Worm (Caenorhabditis elegans) whole organism, L2 larva: ENCODE measurements around the gene srlf-29.

Experiments
- aly-2 ChIP-seq: fragments of 150-350 bp; optimal IDR thresholded peaks from 2 replicates; lab custom pipeline; 2014; ENCODE audit warnings: missing biosample characterization, missing genetic modification characterization
- blmp-1 ChIP-seq: sonication (generic microtip); optimal IDR thresholded peaks from 2 replicates; lab custom pipeline; 2017; ENCODE audit warnings: missing genetic modification characterization, mild to moderate bottlenecking, missing compliant biosample characterization, antibody characterized with exemption, moderate library complexity; ENCODE audit not compliant: insufficient read depth
- ceh-16 ChIP-seq: fragments of 150-350 bp; optimal IDR thresholded peaks from 2 replicates; lab custom pipeline; 2014; ENCODE audit warnings: missing biosample characterization, missing genetic modification characterization
- crh-2 ChIP-seq: sonication (generic microtip); optimal IDR thresholded peaks from 2 replicates; lab custom pipeline; 2017; ENCODE audit warnings: missing biosample characterization, missing genetic modification characterization
- elt-3 ChIP-seq: sonication (generic microtip); optimal IDR thresholded peaks from 2 replicates; lab custom pipeline; 2017; ENCODE audit warnings: missing biosample characterization, missing genetic modification characterization
- lin-13 ChIP-seq: fragments of 150-350 bp; optimal IDR thresholded peaks from 2 replicates; lab custom pipeline; 2014; ENCODE audit warnings: missing biosample characterization, missing genetic modification reagents, missing genetic modification characterization
- lsy-2 ChIP-seq, 2 experiments: fragments of 150-350 bp in 1 of 2; sonication (generic microtip) in 1 of 2; optimal IDR thresholded peaks; 2 replicates each; lab custom pipeline; 2014 to 2017; ENCODE audit warnings: missing biosample characterization in 2 of 2, missing genetic modification characterization in 2 of 2
- mbf-1 ChIP-seq: sonication (generic microtip); optimal IDR thresholded peaks from 2 replicates; lab custom pipeline; 2017; ENCODE audit warnings: missing biosample characterization, missing genetic modification characterization
- nhr-11 ChIP-seq: fragments of 150-350 bp; optimal IDR thresholded peaks from 2 replicates; lab custom pipeline; 2014; ENCODE audit warnings: missing biosample characterization, missing genetic modification characterization
- nhr-77 ChIP-seq: fragments of 150-350 bp; optimal IDR thresholded peaks from 2 replicates; lab custom pipeline; 2014; ENCODE audit warnings: missing biosample characterization, missing genetic modification characterization
- snpc-4 ChIP-seq: fragments of 150-350 bp; optimal IDR thresholded peaks from 2 replicates; lab custom pipeline; 2014; ENCODE audit warnings: missing biosample characterization, missing genetic modification characterization
- unc-55 ChIP-seq: fragments of 150-350 bp; sonication (generic microtip); optimal IDR thresholded peaks from 3 replicates; lab custom pipeline; 2014; ENCODE audit warnings: missing biosample characterization, missing genetic modification reagents, missing genetic modification characterization
- ztf-4 ChIP-seq: fragments of 150-350 bp; optimal IDR thresholded peaks from 2 replicates; lab custom pipeline; 2014; ENCODE audit warnings: missing biosample characterization, missing genetic modification characterization

DNA sequence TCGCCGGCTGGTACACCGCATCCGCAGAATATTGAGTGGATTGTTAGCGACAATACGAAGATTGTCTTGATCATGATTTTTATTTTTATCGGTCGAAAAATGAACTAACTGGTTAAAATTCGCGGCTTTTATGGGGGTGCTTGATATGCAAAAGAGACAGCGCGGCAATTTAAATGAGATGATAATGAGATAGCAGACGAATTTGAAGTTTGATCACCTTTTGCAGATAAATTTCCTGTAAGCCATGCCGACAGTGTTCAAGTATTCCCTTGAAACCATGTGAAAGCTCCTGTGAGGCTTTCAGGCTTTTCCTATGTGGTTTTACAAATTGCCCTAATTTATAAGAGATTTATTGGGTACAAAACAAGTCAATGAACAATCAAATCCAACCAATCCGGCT is 19.9 kb upstream of the srlf-29 start, which contains the start of gene ZC204.17:
- TF ChIP-seq blmp-1: no peak
- no peak for TF ChIP-seq lin-13
- no peak for TF ChIP-seq nhr-77 (tag; lab: Kevin White, UChicago)
- TF ChIP-seq crh-2 (tag; lab: Kevin White, UChicago): no peak
- no peak for TF ChIP-seq elt-3
- no peak for TF ChIP-seq ceh-16 (tag; lab: Kevin White, UChicago)
- no peak for TF ChIP-seq snpc-4 (tag; lab: Kevin White, UChicago)
- TF ChIP-seq aly-2: no peak
- no peak for TF ChIP-seq mbf-1
- no peak for TF ChIP-seq ztf-4
- TF ChIP-seq unc-55: no peak
- TF ChIP-seq lsy-2 (tag; optimal IDR thresholded peaks at IDR 0.05; lab: Kevin White, UChicago): no peak
- TF ChIP-seq nhr-11 (tag; lab: Kevin White, UChicago): no peak
